Fruit fly (Drosophila melanogaster) whole organism, prepupa: ENCODE measurements around the gene Lcp65Aa.

Source experiments
- Blimp-1 ChIP-seq: fragments of 200-800 bp; sonication (Bioruptor generic); optimal IDR thresholded peaks from 3 replicates; lab custom pipeline; 2017; ENCODE audit warnings: missing biosample characterization, missing genetic modification characterization, mild to moderate bottlenecking, moderate library complexity, missing genetic modification reagents
- CG10631 ChIP-seq: fragments of 200-800 bp; sonication (Bioruptor generic); optimal IDR thresholded peaks from 2 replicates; lab custom pipeline; 2016; ENCODE audit warnings: missing biosample characterization, missing genetic modification characterization
- CG10669 ChIP-seq: fragments of 200-800 bp; sonication (Bioruptor generic); optimal IDR thresholded peaks from 3 replicates; lab custom pipeline; 2018; ENCODE audit warnings: missing biosample characterization, mild to moderate bottlenecking, missing genetic modification characterization, moderate library complexity
- CG11294 ChIP-seq: fragments of 200-800 bp; sonication (Bioruptor generic); IDR thresholded peaks from 2 replicates; pipeline ENCODE4 v1.3.6; 2022; ENCODE audit warnings: missing biosample characterization, missing genetic modification characterization
- CG11902 ChIP-seq: fragments of 200-800 bp; sonication (Bioruptor generic); optimal IDR thresholded peaks from 3 replicates; lab custom pipeline; 2016; ENCODE audit warnings: missing biosample characterization, missing genetic modification characterization
- CG15336 ChIP-seq: fragments of 200-800 bp; sonication (Bioruptor generic); IDR thresholded peaks from 2 replicates; pipeline ENCODE4 v1.3.6; 2022; ENCODE audit warnings: missing biosample characterization, missing genetic modification characterization
- CG1621 ChIP-seq: fragments of 200-800 bp; sonication (Bioruptor generic); optimal IDR thresholded peaks from 3 replicates; lab custom pipeline; 2018; ENCODE audit warnings: missing biosample characterization, mild to moderate bottlenecking, missing genetic modification characterization
- CG3032 ChIP-seq: fragments of 200-800 bp; optimal IDR thresholded peaks from 2 replicates; lab custom pipeline; 2019; ENCODE audit warnings: missing biosample characterization, mild to moderate bottlenecking, missing genetic modification characterization, moderate library complexity
- CG31627 ChIP-seq: fragments of 200-800 bp; sonication (Bioruptor generic); optimal IDR thresholded peaks from 3 replicates; lab custom pipeline; 2016; ENCODE audit warnings: missing biosample characterization, missing genetic modification characterization
- CG32006 ChIP-seq: fragments of 200-800 bp; sonication (Bioruptor generic); optimal IDR thresholded peaks from 3 replicates; lab custom pipeline; 2017; ENCODE audit warnings: missing biosample characterization, mild to moderate bottlenecking, missing genetic modification characterization
- CG34406 ChIP-seq: fragments of 200-800 bp; sonication (Bioruptor generic); optimal IDR thresholded peaks from 3 replicates; lab custom pipeline; 2016; ENCODE audit warnings: missing biosample characterization, missing genetic modification characterization
- CG3919 ChIP-seq: fragments of 200-800 bp; sonication (Bioruptor generic); optimal IDR thresholded peaks from 3 replicates; lab custom pipeline; 2016; ENCODE audit warnings: missing biosample characterization, missing genetic modification characterization
- CG6163 ChIP-seq: fragments of 200-800 bp; sonication (Bioruptor generic); IDR thresholded peaks from 3 replicates; pipeline ENCODE4 v1.3.6; 2022; ENCODE audit warnings: missing biosample characterization, missing genetic modification characterization
- CG6792 ChIP-seq: fragments of 200-800 bp; sonication (Bioruptor generic); optimal IDR thresholded peaks from 3 replicates; lab custom pipeline; 2016; ENCODE audit warnings: missing biosample characterization, missing genetic modification characterization
- CG6808 ChIP-seq: fragments of 200-800 bp; sonication (Bioruptor generic); optimal IDR thresholded peaks from 3 replicates; lab custom pipeline; 2017; ENCODE audit warnings: missing biosample characterization, missing genetic modification characterization, mild to moderate bottlenecking, moderate library complexity, missing genetic modification reagents
- CG7368 ChIP-seq: fragments of 200-800 bp; sonication (Bioruptor generic); optimal IDR thresholded peaks from 3 replicates; lab custom pipeline; 2016; ENCODE audit warnings: missing biosample characterization, missing genetic modification characterization
- CG8319 ChIP-seq: fragments of 200-800 bp; sonication (Bioruptor generic); optimal IDR thresholded peaks from 3 replicates; lab custom pipeline; 2016; ENCODE audit warnings: missing biosample characterization, missing genetic modification characterization
- Eip78C ChIP-seq: fragments of 200-800 bp; sonication (Bioruptor generic); peaks from one replicate; lab custom pipeline; 2016; ENCODE audit warnings: missing biosample characterization, missing genetic modification characterization
- Eip93F ChIP-seq: fragments of 200-800 bp; sonication (Bioruptor generic); optimal IDR thresholded peaks from 2 replicates; lab custom pipeline; 2016; ENCODE audit warnings: missing biosample characterization, mild to moderate bottlenecking, missing genetic modification characterization
- Ets21C ChIP-seq: fragments of 200-800 bp; sonication (Bioruptor generic); optimal IDR thresholded peaks from 3 replicates; lab custom pipeline; 2016; ENCODE audit warnings: missing biosample characterization, missing genetic modification characterization
- Ets96B ChIP-seq: fragments of 200-800 bp; optimal IDR thresholded peaks from 2 replicates; lab custom pipeline; 2019; ENCODE audit warnings: missing biosample characterization, mild to moderate bottlenecking, missing genetic modification characterization, moderate library complexity
- Gug ChIP-seq: fragments of 200-800 bp; sonication (Bioruptor generic); IDR thresholded peaks from 2 replicates; pipeline ENCODE4 v1.3.6; 2022; ENCODE audit warnings: missing biosample characterization, missing genetic modification characterization
- Hr38 ChIP-seq: sonication (Bioruptor generic); optimal IDR thresholded peaks from 2 replicates; lab custom pipeline; 2016; ENCODE audit warnings: missing biosample characterization, missing genetic modification characterization
- Hr39 ChIP-seq: fragments of 200-800 bp; sonication (Bioruptor generic); optimal IDR thresholded peaks from 2 replicates; lab custom pipeline; 2016; ENCODE audit warnings: missing biosample characterization, missing genetic modification characterization
- Lpt ChIP-seq: fragments of 200-800 bp; sonication (Bioruptor generic); optimal IDR thresholded peaks from 3 replicates; lab custom pipeline; 2016; ENCODE audit warnings: missing biosample characterization, missing genetic modification characterization
- Met ChIP-seq: fragments of 200-800 bp; sonication (Bioruptor generic); optimal IDR thresholded peaks from 3 replicates; lab custom pipeline; 2016; ENCODE audit warnings: missing biosample characterization, missing genetic modification characterization
- Smox ChIP-seq: fragments of 200-800 bp; sonication (Bioruptor generic); optimal IDR thresholded peaks from 3 replicates; lab custom pipeline; 2016; ENCODE audit warnings: missing biosample characterization, missing genetic modification characterization
- Sox102F ChIP-seq: fragments of 200-800 bp; sonication (Bioruptor generic); optimal IDR thresholded peaks from 2 replicates; lab custom pipeline; 2016; ENCODE audit warnings: missing biosample characterization, mild to moderate bottlenecking, missing genetic modification characterization
- Sox14 ChIP-seq: fragments of 200-800 bp; sonication (Bioruptor generic); optimal IDR thresholded peaks from 3 replicates; lab custom pipeline; 2016; ENCODE audit warnings: missing biosample characterization, missing genetic modification characterization
- Sox15 ChIP-seq: fragments of 200-800 bp; sonication (Bioruptor generic); optimal IDR thresholded peaks from 3 replicates; lab custom pipeline; 2016; ENCODE audit warnings: missing biosample characterization, missing genetic modification characterization
- cyc ChIP-seq: fragments of 200-800 bp; sonication (Bioruptor generic); optimal IDR thresholded peaks from 3 replicates; lab custom pipeline; 2016; ENCODE audit warnings: missing biosample characterization, missing genetic modification characterization
- dac ChIP-seq: fragments of 200-800 bp; sonication (Bioruptor generic); optimal IDR thresholded peaks from 2 replicates; lab custom pipeline; 2017; ENCODE audit warnings: missing biosample characterization, mild to moderate bottlenecking, missing genetic modification characterization
- dsx ChIP-seq: fragments of 200-800 bp; optimal IDR thresholded peaks from 3 replicates; lab custom pipeline; 2019; ENCODE audit warnings: missing biosample characterization, mild to moderate bottlenecking, missing genetic modification characterization, moderate library complexity; ENCODE audit not compliant: poor library complexity, severe bottlenecking
- eg ChIP-seq: fragments of 200-800 bp; sonication (Bioruptor generic); IDR thresholded peaks from 3 replicates; pipeline ENCODE4 v1.3.6; 2022; ENCODE audit warnings: missing biosample characterization, missing genetic modification characterization
- esn ChIP-seq: fragments of 200-800 bp; sonication (Bioruptor generic); optimal IDR thresholded peaks from 2 replicates; lab custom pipeline; 2016; ENCODE audit warnings: missing biosample characterization, mild to moderate bottlenecking, missing genetic modification characterization, moderate library complexity
- fd59A ChIP-seq: fragments of 200-800 bp; sonication (Bioruptor generic); optimal IDR thresholded peaks from 2 replicates; lab custom pipeline; 2017; ENCODE audit warnings: missing biosample characterization, mild to moderate bottlenecking, missing genetic modification characterization, missing genetic modification reagents
- fd85E ChIP-seq: fragments of 200-800 bp; sonication (Bioruptor generic); optimal IDR thresholded peaks from 3 replicates; lab custom pipeline; 2016; ENCODE audit warnings: missing biosample characterization, missing genetic modification characterization
- fkh ChIP-seq: fragments of 200-800 bp; sonication (Bioruptor generic); optimal IDR thresholded peaks from 3 replicates; lab custom pipeline; 2017; ENCODE audit warnings: missing biosample characterization, mild to moderate bottlenecking, missing genetic modification characterization, moderate library complexity
- lz ChIP-seq: fragments of 200-800 bp; sonication (Bioruptor generic); optimal IDR thresholded peaks from 3 replicates; lab custom pipeline; 2016; ENCODE audit warnings: missing biosample characterization, missing genetic modification characterization
- net ChIP-seq: fragments of 200-800 bp; sonication (Bioruptor generic); optimal IDR thresholded peaks from 3 replicates; lab custom pipeline; 2016; ENCODE audit warnings: missing biosample characterization, missing genetic modification characterization
- pdm3 ChIP-seq: fragments of 200-800 bp; sonication (Bioruptor generic); optimal IDR thresholded peaks from 3 replicates; lab custom pipeline; 2016; ENCODE audit warnings: missing biosample characterization, missing genetic modification characterization
- salr ChIP-seq, 2 experiments: fragments of 200-800 bp; sonication (Bioruptor generic); optimal IDR thresholded peaks; 3 replicates each; lab custom pipeline; 2016 to 2018; ENCODE audit warnings: missing biosample characterization in 2 of 2, missing genetic modification characterization in 2 of 2, mild to moderate bottlenecking in 1 of 2
- svp ChIP-seq: fragments of 200-800 bp; sonication (Bioruptor generic); peaks from one replicate; lab custom pipeline; 2016; ENCODE audit warnings: missing biosample characterization, missing genetic modification characterization
- vri ChIP-seq: fragments of 200-800 bp; sonication (Bioruptor generic); optimal IDR thresholded peaks from 3 replicates; lab custom pipeline; 2016; ENCODE audit warnings: missing biosample characterization, mild to moderate bottlenecking, missing genetic modification characterization

Gene Lcp65Aa

dm6 chr3L:6162483-6163128 lies 11.5 kb downstream of the Lcp65Aa start, which contains the start of gene Prdm13:
Prdm13 (plus strand) TSS chr3L:6163127.
- TF ChIP-seq Gug (GFP tag; lab: Robert Waterston, UW) (no peak), CG11902 (GFP tag; lab: Kevin White, UChicago) (no peak), CG15336 (no peak), Sox102F (GFP tag; lab: Kevin White, UChicago) (no peak), CG7368 (GFP tag; lab: Kevin White, UChicago) (no peak), CG32006 (no peak), CG1621 (tag; lab: Kevin White, UChicago) (no peak), dac (GFP tag; lab: Kevin White, UChicago) (no peak), Sox14 (GFP tag; lab: Kevin White, UChicago) (no peak)

- TF ChIP-seq Sox15 = peak; percentile 18
- no peak for TF ChIP-seq CG34406 (GFP tag; lab: Kevin White, UChicago)
- peak; percentile 57 for TF ChIP-seq CG3032
- TF ChIP-seq esn = peak; percentile 53
- peak; percentile 14; the same call in 1 of the 2 replicates for TF ChIP-seq Gug (GFP tag; lab: Robert Waterston, UW)
These were observed 22.7 kb downstream of the Lcp65Aa start, which contains the start of the genes fmt and CG7376 for dm6 chr3L:6173826-6174255. fmt (minus strand) TSS chr3L:6173880. CG7376 (plus strand) TSS chr3L:6174248.

dm6 chr3L:6181776-6182175 lies 30.7 kb downstream of the Lcp65Aa start, which contains the start of gene CG10274:
CG10274 (minus strand) TSS chr3L:6181829.
- TF ChIP-seq CG1621 (tag; lab: Kevin White, UChicago) = peak; percentile 33
- TF ChIP-seq Eip78C = no peak
- no peak for TF ChIP-seq Lpt (GFP tag; lab: Kevin White, UChicago)
- no peak for TF ChIP-seq Eip93F (GFP tag; lab: Kevin White, UChicago)
- TF ChIP-seq CG6163 (GFP tag; lab: Robert Waterston, UW) = peak; percentile 42; the same call in 2 of the 3 replicates
- no peak for TF ChIP-seq CG15336
- no peak for TF ChIP-seq vri (GFP tag; lab: Kevin White, UChicago)
- TF ChIP-seq Hr39 (GFP tag; lab: Kevin White, UChicago) = peak; percentile 82
- TF ChIP-seq fd59A (GFP tag; lab: Kevin White, UChicago) = peak; percentile 34
- no peak; the same call in 1 of the 2 replicates for TF ChIP-seq CG11294 (GFP tag; lab: Robert Waterston, UW)
- TF ChIP-seq cyc = peak; percentile 71
- TF ChIP-seq Met (GFP tag; lab: Kevin White, UChicago) = no peak
- no peak for TF ChIP-seq dac (GFP tag; lab: Kevin White, UChicago)
- no peak for TF ChIP-seq Ets21C (GFP tag; lab: Kevin White, UChicago)
- no peak for TF ChIP-seq CG10631
- TF ChIP-seq CG31627 (GFP tag; lab: Kevin White, UChicago) = peak; percentile 82
- TF ChIP-seq CG3032 = peak; percentile 78
- TF ChIP-seq fkh (GFP tag; lab: Kevin White, UChicago) = peak; percentile 98
- no peak for TF ChIP-seq CG10669 (GFP tag; lab: Kevin White, UChicago)
- TF ChIP-seq dsx (GFP tag; lab: Kevin White, UChicago) = no peak
- no peak for TF ChIP-seq svp (GFP tag; lab: Kevin White, UChicago)
- no peak for TF ChIP-seq CG6808 (GFP tag; lab: Kevin White, UChicago)
- no peak for TF ChIP-seq CG3919 (GFP tag; lab: Kevin White, UChicago)
- TF ChIP-seq salr (GFP tag; optimal IDR thresholded peaks at IDR 0.05; lab: Kevin White, UChicago) = peak in 1 of 2 experiments; percentile 22
- TF ChIP-seq CG32006 = no peak
- peak; percentile 52 for TF ChIP-seq CG8319 (GFP tag; lab: Kevin White, UChicago)
- TF ChIP-seq Smox (GFP tag; lab: Kevin White, UChicago) = no peak
- no peak for TF ChIP-seq Hr38
- peak; percentile 64 for TF ChIP-seq Ets96B (tag; lab: Kevin White, UChicago)
- TF ChIP-seq CG11902 (GFP tag; lab: Kevin White, UChicago) = peak; percentile 63
- peak; percentile 36; the same call in 1 of the 3 replicates for TF ChIP-seq eg (GFP tag; lab: Robert Waterston, UW)
- TF ChIP-seq lz (GFP tag; lab: Kevin White, UChicago) = peak; percentile 77
- TF ChIP-seq Sox14 (GFP tag; lab: Kevin White, UChicago) = no peak
- TF ChIP-seq Gug (GFP tag; lab: Robert Waterston, UW) = peak; percentile 43; the same call in 1 of the 2 replicates
- no peak for TF ChIP-seq fd85E (GFP tag; lab: Kevin White, UChicago)
- peak; percentile 79 for TF ChIP-seq esn
- no peak for TF ChIP-seq Blimp-1 (GFP tag; lab: Kevin White, UChicago)
- peak; percentile 46 for TF ChIP-seq CG6792 (GFP tag; lab: Kevin White, UChicago)
- no peak for TF ChIP-seq pdm3 (GFP tag; lab: Kevin White, UChicago)
- no peak for TF ChIP-seq net (GFP tag; lab: Kevin White, UChicago)
- peak; percentile 74 for TF ChIP-seq Sox15
